Fruit fly (Drosophila melanogaster) Kc167 (cell line): ENCODE measurements around the gene Dhc93AB.

ENCODE experiments used
- Myc ChIP-seq: fragments of >200 bp; optimal IDR thresholded peaks from 2 replicates; lab custom pipeline; 2017; ENCODE audit warnings: missing external identifiers
- h ChIP-seq: fragments of >200 bp; optimal IDR thresholded peaks from 3 replicates; lab custom pipeline; 2018; ENCODE audit warnings: missing external identifiers

DNA sequence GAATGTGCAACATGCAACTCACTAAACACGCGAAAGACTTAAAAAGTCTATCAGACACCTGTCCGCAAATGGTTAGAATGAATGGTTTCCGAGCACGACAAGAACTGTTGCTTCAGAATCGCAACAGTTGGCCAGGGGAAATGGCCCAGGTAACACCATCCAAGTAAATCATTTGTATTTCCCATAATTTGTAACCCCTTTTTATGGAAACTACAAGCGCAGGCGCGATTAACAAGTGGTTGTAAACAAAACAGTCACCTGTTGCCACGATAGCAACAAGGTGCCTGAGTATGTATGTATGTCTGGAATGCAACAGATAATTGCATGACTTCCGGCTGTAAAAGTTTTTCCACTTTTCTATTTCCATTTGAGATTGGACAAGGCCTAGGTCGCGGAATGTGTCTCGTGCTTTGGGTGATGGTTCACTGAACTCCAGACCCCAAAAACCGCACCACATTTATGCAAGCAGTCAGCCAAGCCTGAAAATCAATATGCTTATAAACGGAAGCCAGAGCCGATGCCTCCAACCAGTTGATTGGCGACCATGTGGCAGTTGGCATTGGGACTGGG lies 1.3 kb upstream of the Dhc93AB start, which contains the start of gene CG12278:
- TF ChIP-seq Myc (lab: Kevin White, UChicago): no peak
- no peak for TF ChIP-seq h (lab: Kevin White, UChicago)
